Fruit fly (Drosophila melanogaster) whole organism, embryonic: Measurements from ENCODE around the gene Fas2.

Source experiments
- Atf6 ChIP-seq: fragments of 200-800 bp; sonication (Bioruptor generic); IDR thresholded peaks from 2 replicates; pipeline ENCODE4 v1.3.6; 2022; ENCODE audit warnings: missing biosample characterization, missing genetic modification characterization
- B-H2 ChIP-seq: fragments of 200-800 bp; sonication (Bioruptor generic); optimal IDR thresholded peaks from 2 replicates; lab custom pipeline; 2018; ENCODE audit warnings: missing biosample characterization, mild to moderate bottlenecking, missing genetic modification characterization
- Bgb ChIP-seq: fragments of 200-800 bp; sonication (Bioruptor generic); IDR thresholded peaks from 2 replicates; pipeline ENCODE4 v1.3.6; 2022; ENCODE audit warnings: missing biosample characterization, missing genetic modification characterization; ENCODE audit not compliant: partially characterized antibody
- BtbVII ChIP-seq: fragments of 200-800 bp; sonication (Bioruptor generic); optimal IDR thresholded peaks from 3 replicates; lab custom pipeline; 2017; ENCODE audit warnings: missing biosample characterization, mild to moderate bottlenecking, missing genetic modification characterization
- CG10979 ChIP-seq: fragments of 200-800 bp; sonication (Bioruptor generic); optimal IDR thresholded peaks from 2 replicates; lab custom pipeline; 2018; ENCODE audit warnings: missing biosample characterization, mild to moderate bottlenecking, missing genetic modification characterization, moderate library complexity
- CG11398 ChIP-seq: fragments of 200-800 bp; sonication (Bioruptor generic); optimal IDR thresholded peaks from 2 replicates; lab custom pipeline; 2016; ENCODE audit warnings: missing biosample characterization, missing genetic modification characterization
- CG11504 ChIP-seq: fragments of 200-800 bp; sonication (Bioruptor generic); optimal IDR thresholded peaks from 3 replicates; lab custom pipeline; 2019; ENCODE audit warnings: missing biosample characterization, mild to moderate bottlenecking, missing genetic modification characterization, moderate library complexity
- CG13894 ChIP-seq: fragments of 200-800 bp; sonication (Bioruptor generic); optimal IDR thresholded peaks from 3 replicates; lab custom pipeline; 2018; ENCODE audit warnings: missing biosample characterization, mild to moderate bottlenecking, missing genetic modification characterization, moderate library complexity
- CG17361 ChIP-seq: fragments of 200-800 bp; sonication (Bioruptor generic); IDR thresholded peaks from 3 replicates; pipeline ENCODE4 v1.3.6; 2022; ENCODE audit warnings: missing biosample characterization, missing genetic modification characterization
- CG17568 ChIP-seq: fragments of 200-800 bp; sonication (Bioruptor generic); optimal IDR thresholded peaks from 2 replicates; lab custom pipeline; 2018; ENCODE audit warnings: missing biosample characterization, mild to moderate bottlenecking, missing genetic modification characterization, moderate library complexity
- CG18262 ChIP-seq: fragments of 200-800 bp; optimal IDR thresholded peaks from 3 replicates; lab custom pipeline; 2019; ENCODE audit warnings: missing biosample characterization, mild to moderate bottlenecking, missing genetic modification characterization, moderate library complexity
- CG18764 ChIP-seq: fragments of 200-800 bp; sonication (Bioruptor generic); optimal IDR thresholded peaks from 3 replicates; lab custom pipeline; 2016; ENCODE audit warnings: missing biosample characterization, missing genetic modification characterization
- CG2120 ChIP-seq: fragments of 200-800 bp; sonication (Bioruptor generic); optimal IDR thresholded peaks from 3 replicates; lab custom pipeline; 2016; ENCODE audit warnings: missing biosample characterization, missing genetic modification characterization
- CG4360 ChIP-seq: fragments of 200-800 bp; sonication (Bioruptor generic); IDR thresholded peaks from 2 replicates; pipeline ENCODE4 v1.3.6; 2022; ENCODE audit warnings: missing biosample characterization, missing genetic modification characterization
- CG4424 ChIP-seq: fragments of 200-800 bp; sonication (Bioruptor generic); optimal IDR thresholded peaks from 3 replicates; lab custom pipeline; 2016; ENCODE audit warnings: missing biosample characterization, missing genetic modification characterization
- CG4617 ChIP-seq: fragments of 200-800 bp; sonication (Bioruptor generic); optimal IDR thresholded peaks from 3 replicates; lab custom pipeline; 2016; ENCODE audit warnings: missing biosample characterization, missing genetic modification characterization, borderline replicate concordance
- CG5953 ChIP-seq: fragments of 200-800 bp; sonication (Bioruptor generic); IDR thresholded peaks from 2 replicates; pipeline ENCODE4 v1.3.6; 2022; ENCODE audit warnings: missing biosample characterization, missing genetic modification characterization
- CG9876 ChIP-seq: fragments of 200-800 bp; sonication (Bioruptor generic); optimal IDR thresholded peaks from 2 replicates; lab custom pipeline; 2016; ENCODE audit warnings: missing biosample characterization, missing genetic modification characterization
- Camta ChIP-seq: fragments of 200-800 bp; sonication (Bioruptor generic); optimal IDR thresholded peaks from 2 replicates; lab custom pipeline; 2016; ENCODE audit warnings: missing biosample characterization, missing genetic modification characterization
- CrebB ChIP-seq: fragments of 200-800 bp; sonication (Bioruptor generic); optimal IDR thresholded peaks from 3 replicates; lab custom pipeline; 2018; ENCODE audit warnings: missing biosample characterization, mild to moderate bottlenecking, missing genetic modification characterization
- Deaf1 ChIP-seq: fragments of 200-800 bp; optimal IDR thresholded peaks from 3 replicates; lab custom pipeline; 2019; ENCODE audit warnings: missing biosample characterization, mild to moderate bottlenecking, missing genetic modification characterization, moderate library complexity
- Dek ChIP-seq: fragments of 200-800 bp; sonication (Bioruptor generic); optimal IDR thresholded peaks from 3 replicates; lab custom pipeline; 2019; ENCODE audit warnings: missing biosample characterization, mild to moderate bottlenecking, missing genetic modification characterization, moderate library complexity
- Dref ChIP-seq: fragments of 200-800 bp; sonication (Bioruptor generic); IDR thresholded peaks from 2 replicates; pipeline ENCODE4 v1.3.6; 2022; ENCODE audit warnings: missing biosample characterization, missing genetic modification characterization
- Elba2 ChIP-seq: fragments of 200-800 bp; sonication (Bioruptor generic); optimal IDR thresholded peaks from 3 replicates; lab custom pipeline; 2016; ENCODE audit warnings: missing biosample characterization, missing genetic modification characterization
- Fer2 ChIP-seq: fragments of 200-800 bp; sonication (Bioruptor generic); optimal IDR thresholded peaks from 2 replicates; lab custom pipeline; 2018; ENCODE audit warnings: missing biosample characterization, mild to moderate bottlenecking, missing genetic modification characterization, moderate library complexity
- HLH4C ChIP-seq: fragments of 200-800 bp; sonication (Bioruptor generic); IDR thresholded peaks from 3 replicates; pipeline ENCODE4 v1.3.6; 2022; ENCODE audit warnings: missing biosample characterization, missing genetic modification characterization; ENCODE audit not compliant: partially characterized antibody
- HLHmδ ChIP-seq: fragments of 200-800 bp; sonication (Bioruptor generic); optimal IDR thresholded peaks from 2 replicates; lab custom pipeline; 2018; ENCODE audit warnings: missing biosample characterization, mild to moderate bottlenecking, missing genetic modification characterization, moderate library complexity
- Hr39 ChIP-seq: fragments of >200 bp; optimal IDR thresholded peaks from 2 replicates; lab custom pipeline; 2017
- Hr78 ChIP-seq, 2 experiments: fragments of 200-800 bp in 1 of 2; fragments of >200 bp in 1 of 2; sonication (Bioruptor generic) in 1 of 2; optimal IDR thresholded peaks; 2 replicates each; lab custom pipeline; 2017 to 2019; ENCODE audit warnings: missing biosample characterization in 2 of 2, missing genetic modification characterization in 2 of 2, mild to moderate bottlenecking in 1 of 2, moderate library complexity in 1 of 2
- Kr ChIP-seq: fragments of 200-800 bp; sonication (Bioruptor generic); optimal IDR thresholded peaks from 2 replicates; lab custom pipeline; 2017; ENCODE audit warnings: missing biosample characterization, mild to moderate bottlenecking, missing genetic modification characterization
- Opbp ChIP-seq: fragments of 200-800 bp; sonication (Bioruptor generic); IDR thresholded peaks from 3 replicates; pipeline ENCODE4 v1.3.6; 2022; ENCODE audit warnings: missing biosample characterization, missing genetic modification characterization; ENCODE audit not compliant: partially characterized antibody
- Optix ChIP-seq: fragments of 200-800 bp; sonication (Bioruptor generic); IDR thresholded peaks from 3 replicates; pipeline ENCODE4 v1.3.6; 2022; ENCODE audit warnings: missing biosample characterization, missing genetic modification characterization
- Sin3A ChIP-seq: fragments of >200 bp; optimal IDR thresholded peaks from 2 replicates; lab custom pipeline; 2018
- Vsx1 ChIP-seq: fragments of 200-800 bp; sonication (Bioruptor generic); optimal IDR thresholded peaks from 2 replicates; lab custom pipeline; 2017; ENCODE audit warnings: missing biosample characterization, mild to moderate bottlenecking, missing genetic modification characterization, missing genetic modification reagents
- Xbp1 ChIP-seq: fragments of 200-800 bp; sonication (Bioruptor generic); optimal IDR thresholded peaks from 3 replicates; lab custom pipeline; 2016; ENCODE audit warnings: missing biosample characterization, mild to moderate bottlenecking, missing genetic modification characterization
- abd-A ChIP-seq: fragments of 200-800 bp; sonication (Bioruptor generic); optimal IDR thresholded peaks from 3 replicates; lab custom pipeline; 2019; ENCODE audit warnings: missing biosample characterization, mild to moderate bottlenecking, missing genetic modification characterization, moderate library complexity
- croc ChIP-seq: fragments of 200-800 bp; sonication (Bioruptor generic); conservative IDR thresholded peaks from 3 replicates; pipeline ENCODE4 v1.3.6; 2022; ENCODE audit warnings: missing biosample characterization, missing genetic modification characterization
- esg ChIP-seq: fragments of 200-800 bp; sonication (Bioruptor generic); conservative IDR thresholded peaks from 2 replicates; pipeline ENCODE4 v1.3.6; 2022; ENCODE audit warnings: missing biosample characterization, missing genetic modification characterization
- gro ChIP-seq: fragments of 200-800 bp; sonication (Bioruptor generic); optimal IDR thresholded peaks from 2 replicates; lab custom pipeline; 2016; ENCODE audit warnings: missing biosample characterization, missing genetic modification characterization
- inv ChIP-seq: fragments of 200-800 bp; sonication (Bioruptor generic); IDR thresholded peaks from 2 replicates; pipeline ENCODE4 v1.3.6; 2022; ENCODE audit warnings: missing biosample characterization, missing genetic modification characterization; ENCODE audit not compliant: partially characterized antibody
- lmd ChIP-seq: fragments of 200-800 bp; sonication (Bioruptor generic); IDR thresholded peaks from 2 replicates; pipeline ENCODE4 v1.3.6; 2022; ENCODE audit warnings: missing biosample characterization, missing genetic modification characterization
- maf-S ChIP-seq: fragments of 200-800 bp; sonication (Bioruptor generic); optimal IDR thresholded peaks from 2 replicates; lab custom pipeline; 2016; ENCODE audit warnings: missing biosample characterization, missing genetic modification characterization
- otp ChIP-seq: fragments of 200-800 bp; sonication (Bioruptor generic); IDR thresholded peaks from 3 replicates; pipeline ENCODE4, ENCODE4 v1.3.6; 2022; ENCODE audit warnings: missing biosample characterization, missing genetic modification characterization
- peb ChIP-seq: fragments of 200-800 bp; sonication (Bioruptor generic); IDR thresholded peaks from 2 replicates; pipeline ENCODE4 v1.3.6; 2022; ENCODE audit warnings: missing biosample characterization, missing genetic modification characterization
- pita ChIP-seq: fragments of 200-800 bp; sonication (Bioruptor generic); optimal IDR thresholded peaks from 2 replicates; lab custom pipeline; 2017; ENCODE audit warnings: missing biosample characterization, mild to moderate bottlenecking, missing genetic modification characterization
- pzg ChIP-seq: fragments of 200-800 bp; sonication (Bioruptor generic); optimal IDR thresholded peaks from 3 replicates; lab custom pipeline; 2018; ENCODE audit warnings: missing biosample characterization, mild to moderate bottlenecking, missing genetic modification characterization, moderate library complexity
- slbo ChIP-seq: fragments of 200-800 bp; sonication (Bioruptor generic); IDR thresholded peaks from 2 replicates; pipeline ENCODE4 v1.3.6; 2022; ENCODE audit warnings: missing biosample characterization, missing genetic modification characterization
- stc ChIP-seq: fragments of 200-800 bp; sonication (Bioruptor generic); IDR thresholded peaks from 2 replicates; pipeline ENCODE4 v1.3.6; 2022; ENCODE audit warnings: missing biosample characterization, missing genetic modification characterization
- tll ChIP-seq, 2 experiments: fragments of 200-800 bp in 1 of 2; fragments of >200 bp in 1 of 2; sonication (Bioruptor generic) in 1 of 2; optimal IDR thresholded peaks; 2 replicates each; lab custom pipeline; 2017 to 2019; ENCODE audit warnings: missing biosample characterization in 2 of 2, missing genetic modification characterization in 2 of 2, mild to moderate bottlenecking in 1 of 2, moderate library complexity in 1 of 2
- trh ChIP-seq: fragments of 200-800 bp; sonication (Bioruptor generic); optimal IDR thresholded peaks from 2 replicates; lab custom pipeline; 2016; ENCODE audit warnings: missing biosample characterization, missing genetic modification characterization
- vnd ChIP-seq: fragments of 200-800 bp; sonication (Bioruptor generic); IDR thresholded peaks from 3 replicates; pipeline ENCODE4 v1.3.6; 2022; ENCODE audit warnings: missing biosample characterization, missing genetic modification characterization; ENCODE audit not compliant: partially characterized antibody

The Fas2 gene

DNA sequence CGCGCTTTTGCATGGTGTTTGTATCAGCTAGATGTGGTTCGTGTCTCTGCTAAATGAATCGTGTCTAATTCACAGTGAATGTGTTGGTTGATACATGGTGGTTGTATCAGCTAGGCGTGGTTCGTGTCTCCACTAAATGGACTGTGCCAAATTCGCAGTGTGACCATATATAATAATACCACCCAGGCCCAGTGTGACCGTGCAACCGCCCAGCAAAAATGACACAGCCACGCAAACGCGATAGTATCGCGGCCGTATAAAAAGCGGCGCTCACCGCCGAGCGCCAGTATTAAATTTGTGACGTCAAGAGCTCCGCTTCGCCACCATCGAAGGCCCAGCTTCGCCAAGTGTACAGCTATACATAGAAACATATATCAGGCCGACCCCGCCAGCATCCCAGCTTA is 100.1 kb downstream of the Fas2 start, which contains the start of gene cib (continued):
- TF ChIP-seq trh (GFP tag; lab: Kevin White, UChicago), result no peak
- TF ChIP-seq BtbVII (GFP tag; lab: Kevin White, UChicago), result no peak
- TF ChIP-seq peb, result no peak
- peak; percentile 89 for TF ChIP-seq Opbp (GFP tag; lab: Robert Waterston, UW)
- peak; percentile 68; the same call in 1 of the 2 replicates for TF ChIP-seq inv
- no peak for TF ChIP-seq CG17568 (GFP tag; lab: Kevin White, UChicago)
- no peak for TF ChIP-seq lmd
- peak; percentile 37 for TF ChIP-seq Deaf1
- TF ChIP-seq CG11398, result peak; percentile 33
- TF ChIP-seq Xbp1, result no peak
- peak; percentile 89 for TF ChIP-seq Bgb (GFP tag; lab: Robert Waterston, UW)
- no peak for TF ChIP-seq CG18764 (GFP tag; lab: Kevin White, UChicago)
- no peak for TF ChIP-seq CG9876
- no peak for TF ChIP-seq Atf6 (GFP tag; lab: Robert Waterston, UW)
- TF ChIP-seq otp, result 0 out of 3 replicates have a peak, but pooled peaks have one; percentile 62
- peak; percentile 62 for TF ChIP-seq gro (GFP tag; lab: Kevin White, UChicago)
- peak; percentile 68 for TF ChIP-seq HLH4C
- no peak for TF ChIP-seq Fer2
- TF ChIP-seq vnd (GFP tag; lab: Robert Waterston, UW), result peak; percentile 67
- TF ChIP-seq Dek (tag; lab: Kevin White, UChicago), result peak; percentile 18
- TF ChIP-seq CG4424, result no peak
- TF ChIP-seq CG11504 (tag; lab: Kevin White, UChicago), result peak; percentile 35
- no peak for TF ChIP-seq Kr (GFP tag; lab: Kevin White, UChicago)
- TF ChIP-seq Dref, result peak; percentile 53
- TF ChIP-seq stc (GFP tag; lab: Robert Waterston, UW), result no peak
- TF ChIP-seq Optix, result no peak
- no peak for TF ChIP-seq Hr39 (lab: Kevin White, UChicago)
- peak; percentile 26 for TF ChIP-seq CG10979 (tag; lab: Kevin White, UChicago)
- TF ChIP-seq pita (GFP tag; lab: Kevin White, UChicago), result peak; percentile 100
- peak; percentile 14 for TF ChIP-seq HLHmδ (GFP tag; lab: Kevin White, UChicago)
- peak; percentile 51 for TF ChIP-seq B-H2
- TF ChIP-seq croc (GFP tag; lab: Robert Waterston, UW), result no peak
- no peak for TF ChIP-seq abd-A (tag; lab: Kevin White, UChicago)
- TF ChIP-seq CG13894 (tag; lab: Kevin White, UChicago), result peak; percentile 57
- TF ChIP-seq esg (GFP tag; lab: Robert Waterston, UW), result no peak
- no peak for TF ChIP-seq CG5953
- no peak for TF ChIP-seq tll (GFP tag; optimal IDR thresholded peaks at IDR 0.05; lab: Kevin White, UChicago)
- TF ChIP-seq Camta (GFP tag; lab: Kevin White, UChicago), result no peak
- TF ChIP-seq CG17361 (GFP tag; lab: Robert Waterston, UW), result peak; percentile 29; the same call in 1 of the 3 replicates
- TF ChIP-seq CrebB (tag; lab: Kevin White, UChicago), result no peak
- peak; percentile 43; the same call in 1 of the 2 replicates for TF ChIP-seq slbo (GFP tag; lab: Robert Waterston, UW)
- no peak for TF ChIP-seq Elba2 (GFP tag; lab: Kevin White, UChicago)
- no peak for TF ChIP-seq CG4617
- peak; percentile 47 for TF ChIP-seq CG2120
- TF ChIP-seq Vsx1, result no peak
- no peak for TF ChIP-seq Hr78 (GFP tag; optimal IDR thresholded peaks at IDR 0.05; lab: Kevin White, UChicago)
- TF ChIP-seq Sin3A (lab: Kevin White, UChicago), result peak; percentile 17
- peak; percentile 9 for TF ChIP-seq CG18262 (tag; lab: Kevin White, UChicago)
- TF ChIP-seq pzg (GFP tag; lab: Kevin White, UChicago), result peak; percentile 99
- TF ChIP-seq CG4360 (GFP tag; lab: Robert Waterston, UW), result no peak
- peak; percentile 22 for TF ChIP-seq maf-S (GFP tag; lab: Kevin White, UChicago)
